Fruit fly (Drosophila melanogaster): ENCODE results near the gene CG10132.

DNA sequence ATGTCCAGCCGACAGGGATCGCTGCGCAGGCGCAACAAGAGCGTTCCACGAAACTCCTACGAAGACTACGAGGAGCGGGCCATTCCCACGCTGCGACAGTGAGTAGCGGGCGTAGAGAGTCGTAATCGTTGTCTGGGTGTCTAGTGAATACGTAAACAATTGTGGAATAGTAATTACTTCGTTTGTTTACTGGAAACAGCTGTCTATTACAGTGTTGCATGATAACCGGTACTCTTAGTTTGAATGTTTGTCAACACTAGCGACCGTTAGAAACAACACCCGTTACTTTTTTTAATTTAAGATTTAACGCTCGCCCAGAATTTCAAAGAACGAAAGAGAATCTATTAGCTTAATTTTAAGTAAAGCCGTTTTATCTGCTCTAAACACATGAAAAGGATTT is 11.5 kb downstream of the CG10132 start, which contains the start of gene CG10165:
- TF ChIP-seq EcR (GFP tag; optimal IDR thresholded peaks at IDR 0.05): no peak
- no peak for TF ChIP-seq D1 (tag; optimal IDR thresholded peaks at IDR 0.05)
- TF ChIP-seq Pif1A (GFP tag; optimal IDR thresholded peaks at IDR 0.05): no peak
